Worm (Caenorhabditis elegans) whole organism, late embryonic: ENCODE results near the gene unc-61.
A peak's percentile ranks its signal among the peaks of the same experiment; 100 is the strongest.

Experiments used
- F13H6.1 ChIP-seq: sonication (generic microtip); optimal IDR thresholded peaks from 2 replicates; lab custom pipeline; 2016; ENCODE audit warnings: missing genetic modification characterization, missing compliant biosample characterization
- K09A11.1 ChIP-seq: sonication (generic microtip); optimal IDR thresholded peaks from 2 replicates; lab custom pipeline; 2017; ENCODE audit warnings: antibody characterized with exemption, mild to moderate bottlenecking, missing genetic modification characterization, missing compliant biosample characterization; ENCODE audit not compliant: insufficient read depth
- ama-1 ChIP-seq: fragments of 150-350 bp; optimal IDR thresholded peaks from 2 replicates; lab custom pipeline; 2014
- ceh-14 ChIP-seq: sonication (generic microtip); optimal IDR thresholded peaks from 2 replicates; lab custom pipeline; 2016; ENCODE audit warnings: missing genotype, missing genetic modification characterization, missing compliant biosample characterization
- ceh-18 ChIP-seq: sonication (generic microtip); optimal IDR thresholded peaks from 2 replicates; lab custom pipeline; 2016; ENCODE audit warnings: missing genetic modification characterization, missing compliant biosample characterization
- ceh-19 ChIP-seq: fragments of 200-800 bp; sonication (Bioruptor generic); optimal IDR thresholded peaks from 2 replicates; lab custom pipeline; 2018; ENCODE audit warnings: mild to moderate bottlenecking, missing genetic modification characterization, missing compliant biosample characterization
- ceh-2 ChIP-seq: sonication (generic microtip); optimal IDR thresholded peaks from 2 replicates; lab custom pipeline; 2016; ENCODE audit warnings: missing genotype, missing genetic modification characterization, missing compliant biosample characterization
- ceh-24 ChIP-seq: sonication (generic microtip); optimal IDR thresholded peaks from 2 replicates; lab custom pipeline; 2016; ENCODE audit warnings: mild to moderate bottlenecking, missing genetic modification characterization, missing compliant biosample characterization
- ceh-30 ChIP-seq: fragments of 150-350 bp; optimal IDR thresholded peaks from 2 replicates; lab custom pipeline; 2014; ENCODE audit warnings: missing biosample characterization, missing genetic modification characterization
- ceh-31 ChIP-seq: sonication (generic microtip); optimal IDR thresholded peaks from 2 replicates; lab custom pipeline; 2016; ENCODE audit warnings: missing genetic modification characterization, missing compliant biosample characterization
- ceh-34 ChIP-seq: sonication (generic microtip); optimal IDR thresholded peaks from 2 replicates; lab custom pipeline; 2016; ENCODE audit warnings: mild to moderate bottlenecking, missing genetic modification characterization, missing compliant biosample characterization
- ceh-45 ChIP-seq: fragments of 200-800 bp; sonication (Bioruptor generic); IDR thresholded peaks from 2 replicates; pipeline ENCODE4 v1.3.6; 2022; ENCODE audit warnings: missing genetic modification reagents, missing genetic modification characterization, missing compliant biosample characterization
- ceh-48 ChIP-seq: sonication (generic microtip); optimal IDR thresholded peaks from 2 replicates; lab custom pipeline; 2016; ENCODE audit warnings: missing genetic modification characterization, inconsistent platforms, missing compliant biosample characterization
- ceh-6 ChIP-seq: fragments of 200-800 bp; sonication (Bioruptor generic); optimal IDR thresholded peaks from 2 replicates; lab custom pipeline; 2018; ENCODE audit warnings: mild to moderate bottlenecking, missing genetic modification characterization, missing compliant biosample characterization
- che-1 ChIP-seq: sonication (generic microtip); optimal IDR thresholded peaks from 2 replicates; lab custom pipeline; 2016; ENCODE audit warnings: mild to moderate bottlenecking, missing genetic modification characterization, missing compliant biosample characterization
- dmd-4 ChIP-seq: sonication (generic microtip); optimal IDR thresholded peaks from 2 replicates; lab custom pipeline; 2016; ENCODE audit warnings: borderline replicate concordance, missing genetic modification characterization, missing compliant biosample characterization
- elt-4 ChIP-seq: sonication (generic microtip); optimal IDR thresholded peaks from 2 replicates; lab custom pipeline; 2016; ENCODE audit warnings: missing genetic modification characterization, missing compliant biosample characterization
- fax-1 ChIP-seq: sonication (generic microtip); optimal IDR thresholded peaks from 2 replicates; lab custom pipeline; 2016; ENCODE audit warnings: missing genotype, missing genetic modification characterization, missing compliant biosample characterization
- fkh-6 ChIP-seq: sonication (generic microtip); optimal IDR thresholded peaks from 2 replicates; lab custom pipeline; 2016; ENCODE audit warnings: missing genetic modification characterization, missing compliant biosample characterization
- gmeb-2 ChIP-seq: sonication (generic microtip); optimal IDR thresholded peaks from 2 replicates; lab custom pipeline; 2016; ENCODE audit warnings: missing genetic modification characterization, inconsistent platforms, missing compliant biosample characterization
- hlh-13 ChIP-seq: fragments of 200-800 bp; sonication (Bioruptor generic); optimal IDR thresholded peaks from 2 replicates; lab custom pipeline; 2018; ENCODE audit warnings: mild to moderate bottlenecking, missing genetic modification characterization, missing compliant biosample characterization
- hlh-15 ChIP-seq: sonication (generic microtip); optimal IDR thresholded peaks from 2 replicates; lab custom pipeline; 2016; ENCODE audit warnings: missing genetic modification characterization, missing compliant biosample characterization
- hlh-30 ChIP-seq: sonication (generic microtip); optimal IDR thresholded peaks from 2 replicates; lab custom pipeline; 2017; ENCODE audit warnings: antibody characterized with exemption, missing genetic modification characterization, missing compliant biosample characterization; ENCODE audit not compliant: insufficient read depth
- hlh-6 ChIP-seq: sonication (generic microtip); optimal IDR thresholded peaks from 2 replicates; lab custom pipeline; 2016; ENCODE audit warnings: missing genotype, missing genetic modification characterization, missing compliant biosample characterization
- hlh-8 ChIP-seq: sonication (generic microtip); optimal IDR thresholded peaks from 2 replicates; lab custom pipeline; 2016; ENCODE audit warnings: missing genotype, missing genetic modification characterization, missing compliant biosample characterization
- lim-6 ChIP-seq: sonication (generic microtip); optimal IDR thresholded peaks from 2 replicates; lab custom pipeline; 2016; ENCODE audit warnings: missing genetic modification characterization, missing compliant biosample characterization
- lin-11 ChIP-seq: fragments of 200-800 bp; sonication (Bioruptor generic); optimal IDR thresholded peaks from 2 replicates; lab custom pipeline; 2018; ENCODE audit warnings: mild to moderate bottlenecking, missing genetic modification characterization, missing compliant biosample characterization
- mec-3 ChIP-seq: sonication (generic microtip); optimal IDR thresholded peaks from 2 replicates; lab custom pipeline; 2016; ENCODE audit warnings: borderline replicate concordance, missing genetic modification characterization, missing compliant biosample characterization
- nfya-1 ChIP-seq: sonication (generic microtip); optimal IDR thresholded peaks from 2 replicates; lab custom pipeline; 2017; ENCODE audit warnings: missing genetic modification characterization, mild to moderate bottlenecking, missing compliant biosample characterization, antibody characterized with exemption, moderate library complexity
- nhr-11 ChIP-seq: fragments of 150-350 bp; optimal IDR thresholded peaks from 2 replicates; lab custom pipeline; 2014; ENCODE audit warnings: missing biosample characterization, missing genetic modification characterization
- nhr-232 ChIP-seq: sonication (generic microtip); optimal IDR thresholded peaks from 2 replicates; lab custom pipeline; 2016; ENCODE audit warnings: missing genetic modification characterization, missing compliant biosample characterization
- npax-4 ChIP-seq: sonication (generic microtip); optimal IDR thresholded peaks from 2 replicates; lab custom pipeline; 2016; ENCODE audit warnings: missing genetic modification characterization, missing compliant biosample characterization
- pat-9 ChIP-seq: fragments of 200-800 bp; sonication (Bioruptor generic); optimal IDR thresholded peaks from 2 replicates; lab custom pipeline; 2018; ENCODE audit warnings: mild to moderate bottlenecking, missing genetic modification characterization, moderate library complexity, missing compliant biosample characterization
- pha-2 ChIP-seq: sonication (generic microtip); optimal IDR thresholded peaks from 2 replicates; lab custom pipeline; 2017; ENCODE audit warnings: mild to moderate bottlenecking, missing genetic modification characterization, missing compliant biosample characterization
- pha-4 ChIP-seq: fragments of 150-350 bp; optimal IDR thresholded peaks from 2 replicates; lab custom pipeline; 2018; ENCODE audit warnings: missing biosample characterization, missing genetic modification reagents, missing genetic modification characterization
- pqm-1 ChIP-seq: sonication (generic microtip); optimal IDR thresholded peaks from 2 replicates; lab custom pipeline; 2016; ENCODE audit warnings: missing genetic modification characterization, missing compliant biosample characterization
- ref-2 ChIP-seq: sonication (generic microtip); optimal IDR thresholded peaks from 2 replicates; lab custom pipeline; 2016; ENCODE audit warnings: missing genetic modification characterization, missing compliant biosample characterization
- rnt-1 ChIP-seq: sonication (generic microtip); optimal IDR thresholded peaks from 2 replicates; lab custom pipeline; 2016; ENCODE audit warnings: missing genetic modification characterization, missing compliant biosample characterization
- sdc-2 ChIP-seq: sonication (generic microtip); optimal IDR thresholded peaks from 2 replicates; lab custom pipeline; 2016; ENCODE audit warnings: missing genotype, missing genetic modification characterization, missing compliant biosample characterization
- sox-2 ChIP-seq: fragments of 200-800 bp; sonication (Bioruptor generic); IDR thresholded peaks from 2 replicates; pipeline ENCODE4 v1.3.6; 2022; ENCODE audit warnings: missing genetic modification reagents, missing genetic modification characterization, missing compliant biosample characterization
- sox-4 ChIP-seq: sonication (generic microtip); optimal IDR thresholded peaks from 2 replicates; lab custom pipeline; 2017; ENCODE audit warnings: mild to moderate bottlenecking, missing genetic modification characterization, inconsistent platforms, missing compliant biosample characterization
- syd-9 ChIP-seq: sonication (generic microtip); optimal IDR thresholded peaks from 2 replicates; lab custom pipeline; 2016; ENCODE audit warnings: mild to moderate bottlenecking, missing genetic modification characterization, moderate library complexity, missing compliant biosample characterization
- tbx-7 ChIP-seq: sonication (generic microtip); optimal IDR thresholded peaks from 2 replicates; lab custom pipeline; 2016; ENCODE audit warnings: missing genotype, missing genetic modification characterization, missing compliant biosample characterization
- ttx-3 ChIP-seq: sonication (generic microtip); optimal IDR thresholded peaks from 2 replicates; lab custom pipeline; 2016; ENCODE audit warnings: missing genetic modification reagents, missing genetic modification characterization, missing compliant biosample characterization
- unc-55 ChIP-seq: sonication (generic microtip); optimal IDR thresholded peaks from 2 replicates; lab custom pipeline; 2017; ENCODE audit warnings: missing biosample characterization, missing genetic modification reagents, missing genetic modification characterization
- unc-86 ChIP-seq: sonication (generic microtip); optimal IDR thresholded peaks from 2 replicates; lab custom pipeline; 2016; ENCODE audit warnings: missing genetic modification characterization, missing compliant biosample characterization
- ztf-16 ChIP-seq: sonication (generic microtip); optimal IDR thresholded peaks from 2 replicates; lab custom pipeline; 2017; ENCODE audit warnings: missing genetic modification characterization, missing compliant biosample characterization

The unc-61 gene

ce11 chrV:14696604-14697307 lies 37.3 kb downstream of the unc-61 start, which contains the start of gene unc-112 (continued):
- TF ChIP-seq lim-6 (tag; lab: Kevin White, UChicago) (no peak), npax-4 (tag; lab: Kevin White, UChicago) (no peak), ceh-14 (tag; lab: Kevin White, UChicago) (peak; percentile 51), hlh-8 (tag; lab: Kevin White, UChicago) (peak; percentile 29), ama-1 (lab: Kevin White, UChicago) (no peak), hlh-30 (tag; lab: Kevin White, UChicago) (peak; percentile 61), tbx-7 (tag; lab: Kevin White, UChicago) (no peak), pha-4 (tag; lab: Kevin White, UChicago) (no peak), ceh-2 (tag; lab: Kevin White, UChicago) (peak; percentile 68), dmd-4 (peak; percentile 32), unc-86 (peak; percentile 9), ceh-34 (tag; lab: Kevin White, UChicago) (peak; percentile 93), che-1 (tag; lab: Kevin White, UChicago) (peak; percentile 32), mec-3 (tag; lab: Kevin White, UChicago) (no peak), syd-9 (tag; lab: Kevin White, UChicago) (peak; percentile 80), rnt-1 (tag; lab: Kevin White, UChicago) (peak; percentile 93), elt-4 (tag; lab: Kevin White, UChicago) (no peak), ceh-45 (no peak), ceh-19 (peak; percentile 67), pat-9 (peak; percentile 66), sdc-2 (tag; lab: Kevin White, UChicago) (peak; percentile 67), fax-1 (tag; lab: Kevin White, UChicago) (peak; percentile 30), nfya-1 (peak; percentile 93), F13H6.1 (peak; percentile 79), nhr-232 (tag; lab: Kevin White, UChicago) (no peak), hlh-13 (GFP tag; lab: Kevin White, UChicago) (no peak), hlh-15 (no peak), K09A11.1 (tag; lab: Kevin White, UChicago) (peak; percentile 27), pqm-1 (no peak), fkh-6 (peak; percentile 58)
- TF ChIP-seq, all 69 proteins: peak for 34

- TF ChIP-seq gmeb-2 (tag; lab: Kevin White, UChicago) (no peak), ceh-48 (tag; lab: Kevin White, UChicago) (no peak), sdc-2 (tag; lab: Kevin White, UChicago) (no peak), ceh-18 (tag; lab: Kevin White, UChicago) (peak; percentile 30), pha-4 (tag; lab: Kevin White, UChicago) (no peak), K09A11.1 (tag; lab: Kevin White, UChicago) (no peak), unc-55 (GFP tag; lab: Kevin White, UChicago) (peak; percentile 44), ama-1 (lab: Kevin White, UChicago) (no peak)
These were observed 38.3 kb downstream of the unc-61 start for ce11 chrV:14695713-14696112.

- no peak for TF ChIP-seq ttx-3 (tag; lab: Kevin White, UChicago)
- TF ChIP-seq ztf-16 = peak; percentile 3
- no peak for TF ChIP-seq ceh-24 (tag; lab: Kevin White, UChicago)
- no peak for TF ChIP-seq lin-11 (tag; lab: Kevin White, UChicago)
- peak; percentile 9 for TF ChIP-seq sox-4 (tag; lab: Kevin White, UChicago)
- TF ChIP-seq ceh-48 (tag; lab: Kevin White, UChicago) = peak; percentile 15
- TF ChIP-seq hlh-6 (tag; lab: Kevin White, UChicago) = no peak
- no peak for TF ChIP-seq sox-2 (GFP tag; lab: Robert Waterston, UW)
- TF ChIP-seq ceh-31 (tag; lab: Kevin White, UChicago) = no peak
- peak; percentile 4 for TF ChIP-seq nfya-1
- TF ChIP-seq ceh-14 (tag; lab: Kevin White, UChicago) = no peak
- TF ChIP-seq ceh-30 (tag; lab: Kevin White, UChicago) = no peak
- TF ChIP-seq pha-2 (tag; lab: Kevin White, UChicago) = no peak
- TF ChIP-seq elt-4 (tag; lab: Kevin White, UChicago) = no peak
- no peak for TF ChIP-seq rnt-1 (tag; lab: Kevin White, UChicago)
- no peak for TF ChIP-seq unc-55 (GFP tag; lab: Kevin White, UChicago)
- TF ChIP-seq nhr-11 (tag; lab: Kevin White, UChicago) = no peak
- TF ChIP-seq dmd-4 = peak; percentile 49
- TF ChIP-seq nhr-232 (tag; lab: Kevin White, UChicago) = no peak
- no peak for TF ChIP-seq ceh-18 (tag; lab: Kevin White, UChicago)
- peak; percentile 20 for TF ChIP-seq ceh-6 (GFP tag; lab: Kevin White, UChicago)
- TF ChIP-seq ref-2 (tag; lab: Kevin White, UChicago) = no peak
These were observed 44.8 kb downstream of the unc-61 start, which contains the start of gene gasr-8 for ce11 chrV:14689060-14689750. gasr-8 (plus strand) TSS chrV:14689110.
